Worm (Caenorhabditis elegans) whole organism, L2 larva: ENCODE results near the gene hsp-4.

Experiments
- ceh-16 ChIP-seq: fragments of 150-350 bp; optimal IDR thresholded peaks from 2 replicates; lab custom pipeline; 2014; ENCODE audit warnings: missing biosample characterization, missing genetic modification characterization
- ceh-82 ChIP-seq: fragments of 150-350 bp; optimal IDR thresholded peaks from 2 replicates; lab custom pipeline; 2014; ENCODE audit warnings: missing biosample characterization, missing genetic modification characterization
- elt-3 ChIP-seq: sonication (generic microtip); optimal IDR thresholded peaks from 2 replicates; lab custom pipeline; 2017; ENCODE audit warnings: missing biosample characterization, missing genetic modification characterization
- gmeb-1 ChIP-seq: fragments of 150-350 bp; optimal IDR thresholded peaks from 2 replicates; lab custom pipeline; 2014; ENCODE audit warnings: missing biosample characterization, missing genetic modification characterization
- nhr-12 ChIP-seq: fragments of 150-350 bp; optimal IDR thresholded peaks from 2 replicates; lab custom pipeline; 2014; ENCODE audit warnings: missing biosample characterization, missing genetic modification characterization
- nhr-77 ChIP-seq: fragments of 150-350 bp; optimal IDR thresholded peaks from 2 replicates; lab custom pipeline; 2014; ENCODE audit warnings: missing biosample characterization, missing genetic modification characterization
- unc-39 ChIP-seq: fragments of 150-350 bp; optimal IDR thresholded peaks from 2 replicates; lab custom pipeline; 2014; ENCODE audit warnings: missing biosample characterization, missing genetic modification characterization

DNA sequence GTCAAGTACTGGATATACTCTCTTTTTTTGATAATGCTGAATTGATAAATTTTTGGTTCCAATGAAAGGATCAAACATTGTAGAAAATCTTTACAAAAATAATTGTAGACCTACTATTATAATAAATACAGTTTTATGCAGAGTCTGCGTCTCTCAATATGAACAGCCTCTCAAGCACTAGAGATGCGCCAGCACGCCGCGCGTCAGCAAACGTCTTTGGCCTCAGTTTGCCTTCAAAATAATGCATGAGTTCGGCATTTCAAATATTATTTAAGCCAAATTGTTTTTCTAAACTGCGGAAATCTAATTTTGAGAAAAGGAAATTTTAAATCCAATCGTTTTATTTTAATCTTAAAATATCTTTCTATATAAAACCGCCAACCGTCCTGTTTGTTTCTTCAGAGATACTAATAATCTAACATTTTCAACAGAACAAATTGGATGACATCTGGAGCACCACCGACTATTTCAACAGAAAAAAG is 50.7 kb downstream of the hsp-4 start, which contains the start of gene cul-4:
- TF ChIP-seq ceh-16, result no peak
- TF ChIP-seq unc-39 (tag; lab: Kevin White, UChicago), result no peak
- TF ChIP-seq elt-3 (tag; lab: Kevin White, UChicago), result no peak
- TF ChIP-seq nhr-77 (tag; lab: Kevin White, UChicago), result no peak
- peak; percentile 79 for TF ChIP-seq gmeb-1 (tag; lab: Kevin White, UChicago)
- TF ChIP-seq nhr-12, result no peak
- no peak for TF ChIP-seq ceh-82 (tag; lab: Kevin White, UChicago)
